Worm (Caenorhabditis elegans) whole organism, late embryonic: ENCODE results near the gene islo-1.

ENCODE experiments used
- ceh-2 ChIP-seq: sonication (generic microtip); optimal IDR thresholded peaks from 2 replicates; lab custom pipeline; 2016; ENCODE audit warnings: missing genotype, missing genetic modification characterization, missing compliant biosample characterization
- ceh-31 ChIP-seq: sonication (generic microtip); optimal IDR thresholded peaks from 2 replicates; lab custom pipeline; 2016; ENCODE audit warnings: missing genetic modification characterization, missing compliant biosample characterization
- elt-2 ChIP-seq: sonication (generic microtip); optimal IDR thresholded peaks from 2 replicates; lab custom pipeline; 2016; ENCODE audit warnings: missing genetic modification reagents, missing genetic modification characterization, missing compliant biosample characterization
- hlh-15 ChIP-seq: sonication (generic microtip); optimal IDR thresholded peaks from 2 replicates; lab custom pipeline; 2016; ENCODE audit warnings: missing genetic modification characterization, missing compliant biosample characterization
- hlh-6 ChIP-seq: sonication (generic microtip); optimal IDR thresholded peaks from 2 replicates; lab custom pipeline; 2016; ENCODE audit warnings: missing genotype, missing genetic modification characterization, missing compliant biosample characterization
- lin-11 ChIP-seq: fragments of 200-800 bp; sonication (Bioruptor generic); optimal IDR thresholded peaks from 2 replicates; lab custom pipeline; 2018; ENCODE audit warnings: mild to moderate bottlenecking, missing genetic modification characterization, missing compliant biosample characterization
- nhr-11 ChIP-seq: fragments of 150-350 bp; optimal IDR thresholded peaks from 2 replicates; lab custom pipeline; 2014; ENCODE audit warnings: missing biosample characterization, missing genetic modification characterization
- nhr-232 ChIP-seq: sonication (generic microtip); optimal IDR thresholded peaks from 2 replicates; lab custom pipeline; 2016; ENCODE audit warnings: missing genetic modification characterization, missing compliant biosample characterization
- ttx-3 ChIP-seq: sonication (generic microtip); optimal IDR thresholded peaks from 2 replicates; lab custom pipeline; 2016; ENCODE audit warnings: missing genetic modification reagents, missing genetic modification characterization, missing compliant biosample characterization
- unc-55 ChIP-seq: sonication (generic microtip); optimal IDR thresholded peaks from 2 replicates; lab custom pipeline; 2017; ENCODE audit warnings: missing biosample characterization, missing genetic modification reagents, missing genetic modification characterization

- no peak for TF ChIP-seq ttx-3 (tag; lab: Kevin White, UChicago)
- TF ChIP-seq nhr-232 (tag; lab: Kevin White, UChicago) = no peak
- TF ChIP-seq nhr-11 = no peak
- TF ChIP-seq hlh-6 (tag; lab: Kevin White, UChicago) = no peak
- TF ChIP-seq ceh-31 (tag; lab: Kevin White, UChicago) = no peak
- no peak for TF ChIP-seq elt-2 (tag; lab: Kevin White, UChicago)
- no peak for TF ChIP-seq unc-55 (GFP tag; lab: Kevin White, UChicago)
- no peak for TF ChIP-seq hlh-15
- no peak for TF ChIP-seq ceh-2 (tag; lab: Kevin White, UChicago)
- TF ChIP-seq lin-11 (tag; lab: Kevin White, UChicago) = no peak
Observed at ce11 chrIV:8136548-8136947, 359 bp downstream of the islo-1 start.
